Worm (Caenorhabditis elegans): ENCODE measurements around the gene R12A1.3.

Gene R12A1.3

ce11 chrV:1465932-1466331, 40.3 kb upstream of the R12A1.3 start:
- TF ChIP-seq fkh-2 (tag; optimal IDR thresholded peaks at IDR 0.05) (no peak), mdl-1 (tag; optimal IDR thresholded peaks at IDR 0.05) (no peak), nhr-237 (tag; optimal IDR thresholded peaks at IDR 0.05) (no peak), egl-5 (tag; optimal IDR thresholded peaks at IDR 0.05) (no peak), nhr-77 (tag; optimal IDR thresholded peaks at IDR 0.05) (no peak)

ce11 chrV:1464543-1465040, 39.0 kb upstream of the R12A1.3 start, which contains the start of the genes fpn-1.2 and pqn-54:
Gene fpn-1.2 (minus strand): TSS chrV:1464699.
Gene pqn-54 (plus strand): TSS chrV:1464990.
- TF ChIP-seq egl-5 (tag; optimal IDR thresholded peaks at IDR 0.05), result no peak
- TF ChIP-seq pqm-1 (tag; optimal IDR thresholded peaks at IDR 0.05), result peak; percentile 20
- no peak for TF ChIP-seq zag-1 (tag; optimal IDR thresholded peaks at IDR 0.05)
- TF ChIP-seq ztf-11 (tag; optimal IDR thresholded peaks at IDR 0.05), result no peak
- TF ChIP-seq pha-4 (tag; optimal IDR thresholded peaks at IDR 0.05), result no peak
- no peak for TF ChIP-seq unc-62 (GFP tag; optimal IDR thresholded peaks at IDR 0.05)
- TF ChIP-seq nhr-237 (tag; optimal IDR thresholded peaks at IDR 0.05), result no peak
- TF ChIP-seq fkh-2 (tag; optimal IDR thresholded peaks at IDR 0.05), result no peak
- no peak for TF ChIP-seq ceh-28 (tag; optimal IDR thresholded peaks at IDR 0.05)
- TF ChIP-seq ztf-4 (tag; optimal IDR thresholded peaks at IDR 0.05), result no peak
- TF ChIP-seq unc-39 (tag; optimal IDR thresholded peaks at IDR 0.05), result no peak
- no peak for TF ChIP-seq eor-1 (tag; optimal IDR thresholded peaks at IDR 0.05)
- TF ChIP-seq mdl-1 (tag; optimal IDR thresholded peaks at IDR 0.05), result no peak
- no peak for TF ChIP-seq nhr-11 (tag; optimal IDR thresholded peaks at IDR 0.05)
- no peak for TF ChIP-seq egl-27 (tag; optimal IDR thresholded peaks at IDR 0.05)
- peak; percentile 53 for TF ChIP-seq elt-2 (tag; optimal IDR thresholded peaks at IDR 0.05)
- no peak for TF ChIP-seq lin-39 (tag; optimal IDR thresholded peaks at IDR 0.05)
- no peak for TF ChIP-seq daf-12 (tag; optimal IDR thresholded peaks at IDR 0.05)

- TF ChIP-seq nhr-237 (tag; optimal IDR thresholded peaks at IDR 0.05), result no peak
Measured at ce11 chrV:1460069-1460468, 34.5 kb upstream of the R12A1.3 start, which contains the start of gene hacd-1. Gene hacd-1 (plus strand): TSS chrV:1460369.

ce11 chrV:1459374-1459926, 33.9 kb upstream of the R12A1.3 start:
- TF ChIP-seq lsy-12 (tag; optimal IDR thresholded peaks at IDR 0.05) (no peak), pqm-1 (tag; optimal IDR thresholded peaks at IDR 0.05) (peak; percentile 96), hmg-11 (tag; optimal IDR thresholded peaks at IDR 0.05) (no peak), R02D3.7 (tag; optimal IDR thresholded peaks at IDR 0.05) (no peak), elt-1 (tag; optimal IDR thresholded peaks at IDR 0.05) (no peak), ztf-4 (tag; optimal IDR thresholded peaks at IDR 0.05) (no peak), daf-12 (tag; optimal IDR thresholded peaks at IDR 0.05) (no peak), nhr-237 (tag; optimal IDR thresholded peaks at IDR 0.05) (no peak), jun-1 (tag; optimal IDR thresholded peaks at IDR 0.05) (peak; percentile 64), nhr-23 (tag; optimal IDR thresholded peaks at IDR 0.05) (no peak), nhr-67 (tag; optimal IDR thresholded peaks at IDR 0.05) (no peak), snpc-4 (tag; optimal IDR thresholded peaks at IDR 0.05) (no peak), sea-2 (GFP tag; optimal IDR thresholded peaks at IDR 0.05) (no peak), skn-1 (tag; optimal IDR thresholded peaks at IDR 0.05) (no peak), nhr-76 (tag; optimal IDR thresholded peaks at IDR 0.05) (no peak), lin-15B (tag; optimal IDR thresholded peaks at IDR 0.05) (no peak), pha-4 (tag; optimal IDR thresholded peaks at IDR 0.05) (peak; percentile 67), ceh-28 (tag; optimal IDR thresholded peaks at IDR 0.05) (no peak), fkh-10 (GFP tag; optimal IDR thresholded peaks at IDR 0.05) (no peak), egl-27 (tag; optimal IDR thresholded peaks at IDR 0.05) (no peak), elt-2 (tag; optimal IDR thresholded peaks at IDR 0.05) (peak; percentile 85), ceh-16 (tag; optimal IDR thresholded peaks at IDR 0.05) (no peak), eor-1 (tag; optimal IDR thresholded peaks at IDR 0.05) (no peak), nhr-25 (tag; optimal IDR thresholded peaks at IDR 0.05) (no peak), fos-1 (tag; optimal IDR thresholded peaks at IDR 0.05) (no peak), nfya-1 (tag; optimal IDR thresholded peaks at IDR 0.05; ENCODE audit: insufficient read depth) (no peak), mml-1 (tag; optimal IDR thresholded peaks at IDR 0.05) (no peak), unc-39 (tag; optimal IDR thresholded peaks at IDR 0.05) (no peak), nhr-28 (tag; optimal IDR thresholded peaks at IDR 0.05) (no peak)

Measured in whole organism, L3 larva.